Worm (Caenorhabditis elegans): ENCODE measurements around the gene srbc-24.

ce11 chrV:2153274-2153673 is 1.7 kb downstream of the srbc-24 start, which contains the start of gene srbc-23:
- TF ChIP-seq ces-1 (GFP tag; optimal IDR thresholded peaks at IDR 0.05) (no peak), ama-1 (optimal IDR thresholded peaks at IDR 0.05) (no peak), sdz-12 (GFP tag; optimal IDR thresholded peaks at IDR 0.05) (no peak), skn-1 (tag; optimal IDR thresholded peaks at IDR 0.05) (no peak), duxl-1 (tag; optimal IDR thresholded peaks at IDR 0.05; ENCODE audit: poor library complexity) (no peak), egl-27 (tag; optimal IDR thresholded peaks at IDR 0.05) (no peak), nhr-237 (tag; optimal IDR thresholded peaks at IDR 0.05) (no peak), aly-2 (tag; optimal IDR thresholded peaks at IDR 0.05) (no peak), R02D3.7 (tag; optimal IDR thresholded peaks at IDR 0.05) (no peak)

All from whole organism, L4 larva.